Worm (Caenorhabditis elegans) whole organism, L4 larva: Measurements from ENCODE around the gene ima-1.

Experiments
- F44E2.7 ChIP-seq: fragments of 200-800 bp; sonication (Bioruptor generic); IDR thresholded peaks from 2 replicates; pipeline ENCODE4 v2.1.2; 2022; ENCODE audit warnings: missing genetic modification characterization, missing compliant biosample characterization
- Y105C5A.15 ChIP-seq: fragments of 200-800 bp; sonication (Bioruptor generic); IDR thresholded peaks from 2 replicates; pipeline ENCODE4 v1.3.6; 2022; ENCODE audit warnings: missing genetic modification characterization, missing compliant biosample characterization
- Y75B8A.6 ChIP-seq: fragments of 200-800 bp; sonication (Bioruptor generic); IDR thresholded peaks from 2 replicates; pipeline ENCODE4 v1.3.6; 2022; ENCODE audit warnings: missing genetic modification reagents, missing genetic modification characterization, missing compliant biosample characterization
- ZK546.5 ChIP-seq, 2 experiments: sonication (generic microtip); optimal IDR thresholded peaks; 2 replicates each; lab custom pipeline; 2017; ENCODE audit warnings: missing biosample characterization in 2 of 2, missing genetic modification characterization in 2 of 2
- aha-1 ChIP-seq: fragments of 150-350 bp; peaks from one replicate; lab custom pipeline; 2014; ENCODE audit warnings: missing biosample characterization, missing genetic modification characterization
- aly-2 ChIP-seq: sonication (generic microtip); optimal IDR thresholded peaks from 2 replicates; lab custom pipeline; 2018; ENCODE audit warnings: missing biosample characterization, missing genetic modification characterization
- arid-1 ChIP-seq: fragments of 200-800 bp; sonication (Bioruptor generic); conservative IDR thresholded peaks from 2 replicates; pipeline ENCODE4 v1.3.6; 2022; ENCODE audit warnings: missing genetic modification reagents, missing genetic modification characterization, missing compliant biosample characterization
- dmd-9 ChIP-seq: fragments of 200-800 bp; sonication (Bioruptor generic); IDR thresholded peaks from 2 replicates; pipeline ENCODE4 v1.3.6; 2022; ENCODE audit warnings: missing genetic modification reagents, missing genetic modification characterization, missing compliant biosample characterization
- fkh-10 ChIP-seq: fragments of 150-350 bp; optimal IDR thresholded peaks from 2 replicates; lab custom pipeline; 2014; ENCODE audit warnings: missing biosample characterization, missing genetic modification reagents, missing genetic modification characterization
- hlh-30 ChIP-seq: sonication (generic microtip); optimal IDR thresholded peaks from 2 replicates; lab custom pipeline; 2017; ENCODE audit warnings: antibody characterized with exemption, mild to moderate bottlenecking, missing genetic modification characterization, missing compliant biosample characterization; ENCODE audit not compliant: insufficient read depth
- jun-1 ChIP-seq: fragments of 150-350 bp; optimal IDR thresholded peaks from 2 replicates; lab custom pipeline; 2014; ENCODE audit warnings: missing biosample characterization, missing genetic modification reagents, missing genetic modification characterization
- lim-7 ChIP-seq: fragments of 200-800 bp; sonication (Bioruptor generic); IDR thresholded peaks from 2 replicates; pipeline ENCODE4 v1.3.6; 2022; ENCODE audit warnings: missing genetic modification characterization, missing compliant biosample characterization
- lin-38 ChIP-seq: fragments of 200-800 bp; sonication (Bioruptor generic); IDR thresholded peaks from 2 replicates; pipeline ENCODE4 v1.3.6; 2022; ENCODE audit warnings: missing genetic modification reagents, missing genetic modification characterization, missing compliant biosample characterization
- lin-39 ChIP-seq: fragments of 150-350 bp; optimal IDR thresholded peaks from 2 replicates; lab custom pipeline; 2014; ENCODE audit warnings: missing biosample characterization, missing genetic modification reagents, missing genetic modification characterization
- mdl-1 ChIP-seq, 2 experiments: fragments of 150-350 bp in 1 of 2; sonication (generic microtip) in 1 of 2; optimal IDR thresholded peaks; 2 replicates each; lab custom pipeline; 2014 to 2017; ENCODE audit warnings: missing biosample characterization in 2 of 2, missing genetic modification characterization in 2 of 2
- mdt-29 ChIP-seq: fragments of 200-800 bp; sonication (Bioruptor generic); IDR thresholded peaks from 2 replicates; pipeline ENCODE4 v1.3.6; 2022; ENCODE audit warnings: missing genetic modification reagents, missing genetic modification characterization, missing compliant biosample characterization
- mep-1 ChIP-seq: fragments of 150-350 bp; sonication (generic microtip); optimal IDR thresholded peaks from 3 replicates; lab custom pipeline; 2014; ENCODE audit warnings: missing biosample characterization, missing genetic modification characterization
- mxl-3 ChIP-seq: fragments of 200-800 bp; sonication (Bioruptor generic); optimal IDR thresholded peaks from 2 replicates; lab custom pipeline; 2018; ENCODE audit warnings: mild to moderate bottlenecking, missing genetic modification characterization, missing compliant biosample characterization
- nhr-25 ChIP-seq: sonication (generic microtip); optimal IDR thresholded peaks from 2 replicates; lab custom pipeline; 2017; ENCODE audit warnings: missing genetic modification characterization, mild to moderate bottlenecking, missing compliant biosample characterization, antibody characterized with exemption, moderate library complexity, borderline replicate concordance; ENCODE audit not compliant: insufficient read depth
- nhr-28 ChIP-seq: fragments of 150-350 bp; optimal IDR thresholded peaks from 2 replicates; lab custom pipeline; 2014; ENCODE audit warnings: missing biosample characterization, missing genetic modification characterization
- nhr-42 ChIP-seq: fragments of 200-800 bp; sonication (Bioruptor generic); IDR thresholded peaks from 2 replicates; pipeline ENCODE4 v1.3.6; 2022; ENCODE audit warnings: missing genetic modification characterization, missing compliant biosample characterization
- php-3 ChIP-seq: fragments of 200-800 bp; sonication (Bioruptor generic); IDR thresholded peaks from 2 replicates; pipeline ENCODE4 v1.3.6; 2022; ENCODE audit warnings: missing genetic modification reagents, missing genetic modification characterization, missing compliant biosample characterization
- saeg-2 ChIP-seq: fragments of 200-800 bp; sonication (Bioruptor generic); IDR thresholded peaks from 2 replicates; pipeline ENCODE4 v1.3.6; 2022; ENCODE audit warnings: missing genetic modification reagents, missing genetic modification characterization, missing compliant biosample characterization
- snpc-1.2 ChIP-seq: fragments of 200-800 bp; sonication (Bioruptor generic); IDR thresholded peaks from 2 replicates; pipeline ENCODE4 v1.3.6; 2022; ENCODE audit warnings: missing genetic modification reagents, missing genetic modification characterization, missing compliant biosample characterization
- spr-3 ChIP-seq: fragments of 200-800 bp; sonication (Bioruptor generic); optimal IDR thresholded peaks from 2 replicates; lab custom pipeline; 2018; ENCODE audit warnings: mild to moderate bottlenecking, missing genetic modification characterization, missing compliant biosample characterization
- tag-97 ChIP-seq: fragments of 200-800 bp; sonication (Bioruptor generic); IDR thresholded peaks from 2 replicates; pipeline ENCODE4 v1.3.6; 2022; ENCODE audit warnings: missing genetic modification characterization, missing compliant biosample characterization
- unc-62 ChIP-seq, 3 experiments: fragments of 150-350 bp in 1 of 3; sonication (generic microtip); optimal IDR thresholded peaks in 2 of 3; peaks in 1 of 3; 1 replicate in 1 of 3; 2 replicates in 2 of 3; lab custom pipeline; 2014 to 2017; ENCODE audit warnings: missing biosample characterization in 3 of 3, missing genetic modification characterization in 3 of 3, missing genetic modification reagents in 3 of 3, missing genotype in 1 of 3
- zfp-3 ChIP-seq: fragments of 200-800 bp; sonication (Bioruptor generic); conservative IDR thresholded peaks from 2 replicates; pipeline ENCODE4 v1.3.6; 2022; ENCODE audit warnings: missing genetic modification reagents, missing genetic modification characterization, missing compliant biosample characterization

The ima-1 gene

DNA sequence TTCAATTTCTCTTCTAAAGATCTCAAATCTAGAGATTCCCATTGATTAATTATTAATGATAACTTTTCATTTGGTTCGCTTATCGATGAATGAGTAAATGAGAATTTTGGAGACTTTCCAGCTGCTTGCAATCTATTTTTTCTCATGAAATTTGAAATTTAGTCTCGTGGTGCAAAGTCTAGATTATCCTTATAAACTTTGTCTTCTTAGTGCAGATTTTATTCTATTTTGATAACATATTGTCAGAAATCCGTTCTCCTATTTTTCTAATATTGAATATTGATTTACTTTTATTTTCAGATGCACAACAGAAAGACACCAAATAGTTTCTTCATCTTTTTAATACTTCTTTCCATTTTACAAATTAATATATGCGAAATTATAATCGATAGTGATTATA is 48.5 kb upstream of the ima-1 start, which contains the start of gene lgc-49:
Gene lgc-49 (plus strand): TSS at position 301 of the 400 bp plus-strand sequence.
- TF ChIP-seq F44E2.7 (GFP tag; lab: Robert Waterston, UW) (no peak), spr-3 (no peak), tag-97 (GFP tag; lab: Robert Waterston, UW) (no peak), lin-38 (GFP tag; lab: Robert Waterston, UW) (no peak)

ce11 chrV:11196109-11196508 is 43.4 kb upstream of the ima-1 start, which contains the start of gene clc-6:
clc-6 (minus strand) TSS chrV:11196209.
- no peak for TF ChIP-seq unc-62 (GFP tag; optimal IDR thresholded peaks at IDR 0.05 in 1 of 2; lab: Kevin White, UChicago)
- no peak for TF ChIP-seq unc-62 (tag; optimal IDR thresholded peaks at IDR 0.05; lab: Kevin White, UChicago)
- TF ChIP-seq aly-2: no peak
- TF ChIP-seq saeg-2 (GFP tag; lab: Robert Waterston, UW): no peak
- TF ChIP-seq jun-1 (tag; lab: Kevin White, UChicago): no peak
- TF ChIP-seq hlh-30 (tag; lab: Kevin White, UChicago): no peak

- TF ChIP-seq mep-1 (peak; percentile 7), unc-62 (GFP tag; optimal IDR thresholded peaks at IDR 0.05 in 1 of 2; lab: Kevin White, UChicago) (no peak), unc-62 (tag; optimal IDR thresholded peaks at IDR 0.05; lab: Kevin White, UChicago) (no peak), mdl-1 (tag; optimal IDR thresholded peaks at IDR 0.05; lab: Kevin White, UChicago) (no peak), aha-1 (tag; lab: Kevin White, UChicago) (peak; percentile 97), arid-1 (GFP tag; lab: Robert Waterston, UW) (no peak), nhr-42 (GFP tag; lab: Robert Waterston, UW) (no peak), ZK546.5 (tag; optimal IDR thresholded peaks at IDR 0.05; lab: Kevin White, UChicago) (no peak), Y75B8A.6 (GFP tag; lab: Robert Waterston, UW) (no peak), hlh-30 (tag; lab: Kevin White, UChicago) (peak; percentile 21), lim-7 (GFP tag; lab: Robert Waterston, UW) (no peak), nhr-28 (tag; lab: Kevin White, UChicago) (peak; percentile 16), zfp-3 (GFP tag; lab: Robert Waterston, UW) (no peak), mdt-29 (no peak), snpc-1.2 (GFP tag; lab: Robert Waterston, UW) (no peak), dmd-9 (GFP tag; lab: Robert Waterston, UW) (no peak)
- TF ChIP-seq, all 104 proteins: peak for 4
Measured at ce11 chrV:11196631-11197258, 42.7 kb upstream of the ima-1 start.

DNA sequence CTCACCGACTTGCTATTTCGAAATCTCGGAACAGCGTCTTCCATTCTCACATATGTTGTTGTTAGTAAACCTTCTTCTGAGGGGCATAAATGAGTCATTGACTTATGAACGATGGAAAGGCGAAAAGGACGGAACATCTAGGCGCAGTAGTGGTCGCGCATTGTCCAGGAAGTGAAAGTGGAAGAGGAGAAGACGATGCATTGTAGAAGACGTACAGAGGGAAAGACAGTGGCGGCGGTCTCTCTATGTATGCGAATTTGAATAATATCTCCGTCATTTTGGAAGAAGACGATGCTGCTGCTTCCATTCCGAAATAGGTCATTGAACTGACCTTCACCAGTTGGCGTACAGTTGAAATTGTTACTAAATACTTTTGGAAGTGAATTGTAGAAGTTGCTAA is 41.4 kb upstream of the ima-1 start:
- TF ChIP-seq fkh-10 (GFP tag; lab: Kevin White, UChicago) (no peak), Y105C5A.15 (GFP tag; lab: Robert Waterston, UW) (no peak), aha-1 (tag; lab: Kevin White, UChicago) (peak; percentile 82), lin-39 (tag; lab: Kevin White, UChicago) (no peak)
- TF ChIP-seq, all 104 proteins: peak for 1

DNA sequence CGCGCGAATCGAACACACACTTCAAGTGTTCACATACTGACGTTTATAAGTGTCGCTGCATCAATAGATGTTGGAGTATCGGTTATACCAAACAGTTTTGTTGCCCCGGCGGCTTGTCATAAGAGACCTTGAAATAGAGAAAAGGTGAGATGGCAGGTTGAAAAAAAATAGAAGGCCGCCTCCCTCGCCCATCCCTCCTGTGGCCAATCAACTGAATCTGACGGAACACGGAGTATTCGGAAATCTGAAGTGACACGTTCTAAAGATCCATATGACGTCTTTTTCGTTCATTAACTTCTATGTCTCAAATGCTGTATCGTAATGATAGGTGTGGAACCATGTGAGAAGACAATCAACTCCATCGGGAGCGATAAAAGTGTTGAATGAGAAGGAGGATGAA is 40.0 kb upstream of the ima-1 start:
- TF ChIP-seq mxl-3 (GFP tag; lab: Kevin White, UChicago) (peak; percentile 5), Y75B8A.6 (GFP tag; lab: Robert Waterston, UW) (no peak), nhr-25 (tag; lab: Kevin White, UChicago) (peak; percentile 63)

DNA sequence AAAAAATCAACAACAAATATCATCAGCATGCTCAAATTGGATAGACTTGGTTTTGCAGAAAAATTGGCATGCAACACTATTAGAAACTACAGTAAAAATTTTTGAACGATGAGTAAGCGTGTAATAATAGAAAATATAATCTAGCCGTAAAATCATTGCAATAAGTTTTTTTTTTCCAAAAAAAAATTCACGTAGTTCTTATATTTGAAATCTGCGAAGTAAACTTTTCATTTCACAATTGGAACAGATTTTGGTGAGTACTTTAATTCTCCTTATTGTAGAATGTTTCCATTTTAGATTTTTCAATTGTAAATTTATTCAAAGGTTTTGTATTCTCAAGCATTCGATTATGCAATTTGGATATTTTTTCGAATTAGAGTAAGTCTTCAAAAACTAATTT is 39.2 kb upstream of the ima-1 start, which contains the start of gene K10D6.3:
Gene K10D6.3 (plus strand): TSS at position 301 of the 400 bp plus-strand sequence.
- TF ChIP-seq aha-1 (tag; lab: Kevin White, UChicago): peak; percentile 74
- TF ChIP-seq php-3 (GFP tag; lab: Robert Waterston, UW): no peak
